Worm (Caenorhabditis elegans): ENCODE results near the gene srw-117.

DNA sequence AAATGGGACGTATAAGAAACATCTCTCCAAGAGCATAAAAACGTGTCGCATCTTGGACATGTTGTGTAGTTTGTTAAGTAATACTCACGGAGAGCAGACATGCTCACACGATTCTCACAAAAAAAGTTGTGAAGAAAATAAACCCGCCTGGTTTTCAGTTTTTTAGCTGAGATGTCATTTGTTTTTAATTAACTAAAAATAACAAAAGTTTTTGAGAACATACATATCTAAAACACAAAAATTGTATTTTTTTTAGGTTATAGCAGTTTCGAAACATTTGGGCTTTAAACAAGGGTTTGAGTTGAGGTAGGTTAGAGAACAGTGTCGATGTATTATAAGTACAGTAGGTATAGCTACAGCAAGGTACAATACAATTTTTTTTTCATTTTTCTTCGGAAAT lies 18.5 kb downstream of the srw-117 start, which contains the start of gene srh-88:
- no peak for TF ChIP-seq pha-4 (GFP tag; IDR thresholded peaks at IDR 0.05)
- no peak for TF ChIP-seq pha-4 (tag; optimal IDR thresholded peaks at IDR 0.05)
- no peak for TF ChIP-seq snpc-1.2 (GFP tag; IDR thresholded peaks at IDR 0.05)
- no peak for TF ChIP-seq fkh-10 (GFP tag; optimal IDR thresholded peaks at IDR 0.05)
- no peak for TF ChIP-seq ceh-20 (GFP tag; IDR thresholded peaks at IDR 0.05)
- no peak for TF ChIP-seq ama-1 (optimal IDR thresholded peaks at IDR 0.05)

Measured in whole organism, L4 larva.